Fruit fly (Drosophila melanogaster) whole organism, embryonic: Measurements from ENCODE around the gene flw.
A peak's percentile ranks its signal among the peaks of the same experiment; 100 is the strongest.

Experiments
- Aef1 ChIP-seq: fragments of 200-800 bp; sonication (Bioruptor generic); IDR thresholded peaks from 3 replicates; pipeline ENCODE4 v1.3.6; 2022; ENCODE audit warnings: missing biosample characterization, missing genetic modification characterization
- C15 ChIP-seq: fragments of 200-800 bp; sonication (Bioruptor generic); IDR thresholded peaks from 3 replicates; pipeline ENCODE4 v1.3.6; 2022; ENCODE audit warnings: missing biosample characterization, missing genetic modification characterization
- CG10431 ChIP-seq: fragments of 200-800 bp; sonication (Bioruptor generic); optimal IDR thresholded peaks from 3 replicates; lab custom pipeline; 2018; ENCODE audit warnings: missing biosample characterization, mild to moderate bottlenecking, missing genetic modification characterization
- CG10654 ChIP-seq: fragments of 200-800 bp; sonication (Bioruptor generic); optimal IDR thresholded peaks from 2 replicates; lab custom pipeline; 2016; ENCODE audit warnings: missing biosample characterization, missing genetic modification characterization
- CG14860 ChIP-seq: fragments of 200-800 bp; sonication (Bioruptor generic); IDR thresholded peaks from 3 replicates; pipeline ENCODE4 v1.3.6; 2022; ENCODE audit warnings: missing biosample characterization, missing genetic modification characterization; ENCODE audit not compliant: partially characterized antibody
- CG15011 ChIP-seq: fragments of 200-800 bp; sonication (Bioruptor generic); optimal IDR thresholded peaks from 3 replicates; lab custom pipeline; 2018; ENCODE audit warnings: missing biosample characterization, mild to moderate bottlenecking, missing genetic modification characterization
- CG17186 ChIP-seq: fragments of 200-800 bp; sonication (Bioruptor generic); optimal IDR thresholded peaks from 3 replicates; lab custom pipeline; 2017; ENCODE audit warnings: missing biosample characterization, missing genetic modification reagents, missing genetic modification characterization
- CG2875 ChIP-seq: fragments of 200-800 bp; sonication (Bioruptor generic); optimal IDR thresholded peaks from 2 replicates; lab custom pipeline; 2017; ENCODE audit warnings: missing biosample characterization, mild to moderate bottlenecking, missing genetic modification characterization, missing genetic modification reagents
- CG31441 ChIP-seq: fragments of 200-800 bp; sonication (Bioruptor generic); IDR thresholded peaks from 2 replicates; pipeline ENCODE4 v1.3.6; 2022; ENCODE audit warnings: missing biosample characterization, missing genetic modification characterization
- CG3838 ChIP-seq: fragments of 200-800 bp; sonication (Bioruptor generic); optimal IDR thresholded peaks from 3 replicates; lab custom pipeline; 2016; ENCODE audit warnings: missing biosample characterization, missing genetic modification characterization
- CG4730 ChIP-seq: fragments of 200-800 bp; sonication (Bioruptor generic); IDR thresholded peaks from 2 replicates; pipeline ENCODE4 v1.3.6; 2022; ENCODE audit warnings: missing biosample characterization, missing genetic modification characterization
- CG7372 ChIP-seq: fragments of 200-800 bp; sonication (Bioruptor generic); IDR thresholded peaks from 2 replicates; pipeline ENCODE4 v1.3.6; 2022; ENCODE audit warnings: missing biosample characterization, missing genetic modification characterization
- CG7987 ChIP-seq: fragments of 200-800 bp; sonication (Bioruptor generic); optimal IDR thresholded peaks from 2 replicates; lab custom pipeline; 2018; ENCODE audit warnings: missing biosample characterization, mild to moderate bottlenecking, missing genetic modification characterization, moderate library complexity
- CG8944 ChIP-seq: fragments of 200-800 bp; sonication (Bioruptor generic); optimal IDR thresholded peaks from 3 replicates; lab custom pipeline; 2016; ENCODE audit warnings: missing biosample characterization, missing genetic modification characterization
- Chrac-16 ChIP-seq: fragments of 200-800 bp; sonication (Bioruptor generic); optimal IDR thresholded peaks from 3 replicates; lab custom pipeline; 2016; ENCODE audit warnings: missing biosample characterization, missing genetic modification characterization
- D ChIP-seq, 2 experiments: fragments of 200-800 bp in 1 of 2; fragments of >200 bp in 1 of 2; sonication (Bioruptor generic) in 1 of 2; optimal IDR thresholded peaks; 2 replicates in 1 of 2; 3 replicates in 1 of 2; lab custom pipeline; 2017; ENCODE audit warnings: mild to moderate bottlenecking in 1 of 2, missing biosample characterization in 1 of 2, missing genetic modification characterization in 1 of 2, missing genetic modification reagents in 1 of 2
- ERR ChIP-seq: fragments of 200-800 bp; sonication (Bioruptor generic); optimal IDR thresholded peaks from 2 replicates; lab custom pipeline; 2016; ENCODE audit warnings: missing biosample characterization, missing genetic modification characterization
- HHEX ChIP-seq: fragments of 200-800 bp; sonication (Bioruptor generic); optimal IDR thresholded peaks from 3 replicates; lab custom pipeline; 2017; ENCODE audit warnings: missing biosample characterization, mild to moderate bottlenecking, missing genetic modification characterization, missing genetic modification reagents
- Lim3 ChIP-seq: fragments of 200-800 bp; sonication (Bioruptor generic); IDR thresholded peaks from 2 replicates; pipeline ENCODE4 v1.3.6; 2022; ENCODE audit warnings: missing biosample characterization, missing genetic modification characterization
- Med ChIP-seq: fragments of 200-800 bp; sonication (Bioruptor generic); peaks from one replicate; lab custom pipeline; 2016; ENCODE audit warnings: missing biosample characterization, missing genetic modification characterization, mild to moderate bottlenecking, inconsistent platforms, moderate library complexity
- Myb ChIP-seq: fragments of 200-800 bp; sonication (Bioruptor generic); optimal IDR thresholded peaks from 2 replicates; lab custom pipeline; 2016; ENCODE audit warnings: missing biosample characterization, missing genetic modification characterization
- Nf-YB ChIP-seq: fragments of 200-800 bp; sonication (Bioruptor generic); optimal IDR thresholded peaks from 3 replicates; lab custom pipeline; 2019; ENCODE audit warnings: missing biosample characterization, mild to moderate bottlenecking, missing genetic modification characterization, moderate library complexity
- Pdp1 ChIP-seq, 2 experiments: fragments of 200-800 bp; sonication (Bioruptor generic); optimal IDR thresholded peaks; 3 replicates each; lab custom pipeline; 2016; ENCODE audit warnings: missing biosample characterization in 2 of 2, missing genetic modification characterization in 2 of 2, mild to moderate bottlenecking in 1 of 2, moderate library complexity in 1 of 2
- Ravus ChIP-seq: fragments of 200-800 bp; sonication (Bioruptor generic); IDR thresholded peaks from 2 replicates; pipeline ENCODE4 v1.3.6; 2022; ENCODE audit warnings: missing biosample characterization, missing genetic modification characterization
- Scr ChIP-seq: fragments of 200-800 bp; sonication (Bioruptor generic); IDR thresholded peaks from 2 replicates; pipeline ENCODE4 v1.3.6; 2022; ENCODE audit warnings: missing biosample characterization, missing genetic modification characterization; ENCODE audit not compliant: partially characterized antibody
- Ssrp ChIP-seq: fragments of 200-800 bp; sonication (Bioruptor generic); optimal IDR thresholded peaks from 2 replicates; lab custom pipeline; 2018; ENCODE audit warnings: missing biosample characterization, mild to moderate bottlenecking, missing genetic modification characterization, moderate library complexity
- ap ChIP-seq: fragments of 200-800 bp; sonication (Bioruptor generic); IDR thresholded peaks from 2 replicates; pipeline ENCODE4 v1.3.6; 2022; ENCODE audit warnings: missing biosample characterization, missing genetic modification characterization
- ase ChIP-seq: fragments of 200-800 bp; sonication (Bioruptor generic); IDR thresholded peaks from 3 replicates; pipeline ENCODE4 v1.3.6; 2022; ENCODE audit warnings: missing biosample characterization, missing genetic modification characterization
- az2 ChIP-seq: fragments of 200-800 bp; sonication (Bioruptor generic); optimal IDR thresholded peaks from 3 replicates; lab custom pipeline; 2016; ENCODE audit warnings: missing biosample characterization, missing genetic modification characterization
- disco-r ChIP-seq: fragments of 200-800 bp; sonication (Bioruptor generic); optimal IDR thresholded peaks from 2 replicates; lab custom pipeline; 2016; ENCODE audit warnings: missing biosample characterization, missing genetic modification characterization
- exex ChIP-seq: fragments of 200-800 bp; sonication (Bioruptor generic); optimal IDR thresholded peaks from 4 replicates; lab custom pipeline; 2018; ENCODE audit warnings: missing biosample characterization, mild to moderate bottlenecking, missing genetic modification characterization, moderate library complexity
- fd102C ChIP-seq: fragments of 200-800 bp; sonication (Bioruptor generic); optimal IDR thresholded peaks from 2 replicates; lab custom pipeline; 2018; ENCODE audit warnings: missing biosample characterization, mild to moderate bottlenecking, missing genetic modification characterization, moderate library complexity
- ftz-f1 ChIP-seq: fragments of 200-800 bp; sonication (Bioruptor generic); optimal IDR thresholded peaks from 2 replicates; lab custom pipeline; 2016; ENCODE audit warnings: missing biosample characterization, missing genetic modification characterization
- grn ChIP-seq: fragments of 200-800 bp; sonication (Bioruptor generic); optimal IDR thresholded peaks from 3 replicates; lab custom pipeline; 2017; ENCODE audit warnings: missing biosample characterization, missing genetic modification characterization
- gsb-n ChIP-seq: fragments of 200-800 bp; sonication (Bioruptor generic); optimal IDR thresholded peaks from 3 replicates; lab custom pipeline; 2018; ENCODE audit warnings: missing biosample characterization, mild to moderate bottlenecking, missing genetic modification characterization
- hb ChIP-seq: fragments of 200-800 bp; sonication (Bioruptor generic); IDR thresholded peaks from 3 replicates; pipeline ENCODE4 v1.3.6; 2022; ENCODE audit warnings: missing biosample characterization, missing genetic modification characterization; ENCODE audit not compliant: partially characterized antibody
- kay ChIP-seq: fragments of 200-800 bp; sonication (Bioruptor generic); optimal IDR thresholded peaks from 2 replicates; lab custom pipeline; 2016; ENCODE audit warnings: missing biosample characterization, missing genetic modification characterization
- lab ChIP-seq: fragments of 200-800 bp; sonication (Bioruptor generic); optimal IDR thresholded peaks from 3 replicates; lab custom pipeline; 2017; ENCODE audit warnings: missing biosample characterization, missing genetic modification characterization, mild to moderate bottlenecking, moderate library complexity, missing genetic modification reagents
- mirr ChIP-seq: fragments of 200-800 bp; sonication (Bioruptor generic); optimal IDR thresholded peaks from 3 replicates; lab custom pipeline; 2018; ENCODE audit warnings: missing biosample characterization, mild to moderate bottlenecking, missing genetic modification characterization
- repo ChIP-seq: fragments of 200-800 bp; sonication (Bioruptor generic); optimal IDR thresholded peaks from 2 replicates; lab custom pipeline; 2016; ENCODE audit warnings: missing biosample characterization, missing genetic modification characterization
- sug ChIP-seq: fragments of 200-800 bp; optimal IDR thresholded peaks from 2 replicates; lab custom pipeline; 2019; ENCODE audit warnings: missing biosample characterization, mild to moderate bottlenecking, missing genetic modification characterization, moderate library complexity

The flw gene

dm6 chrX:10370201-10371038, 15.3 kb upstream of the flw start (continued):
- TF ChIP-seq disco-r (GFP tag; lab: Kevin White, UChicago) = no peak
- TF ChIP-seq D (optimal IDR thresholded peaks at IDR 0.05; lab: Kevin White, UChicago) = no peak
- TF ChIP-seq D (GFP tag; optimal IDR thresholded peaks at IDR 0.05; lab: Kevin White, UChicago) = no peak
- no peak for TF ChIP-seq CG8944
- peak in 1 of 2 experiments; percentile 10 for TF ChIP-seq Pdp1 (GFP tag; optimal IDR thresholded peaks at IDR 0.05; lab: Kevin White, UChicago)
- TF ChIP-seq mirr (GFP tag; lab: Kevin White, UChicago) = peak; percentile 39
- peak; percentile 76 for TF ChIP-seq sug
- TF ChIP-seq CG7372 = no peak
- TF ChIP-seq Aef1 = no peak
- no peak for TF ChIP-seq Scr (GFP tag; lab: Robert Waterston, UW)
- no peak for TF ChIP-seq Ssrp (tag; lab: Kevin White, UChicago)
- no peak for TF ChIP-seq az2 (GFP tag; lab: Kevin White, UChicago)
- peak; percentile 99 for TF ChIP-seq grn (GFP tag; lab: Kevin White, UChicago)
- TF ChIP-seq CG14860 (GFP tag; lab: Robert Waterston, UW) = no peak
- TF ChIP-seq hb (GFP tag; lab: Robert Waterston, UW) = no peak
- peak; percentile 5; the same call in 1 of the 2 replicates for TF ChIP-seq ap
- no peak for TF ChIP-seq CG31441 (GFP tag; lab: Robert Waterston, UW)
- no peak for TF ChIP-seq CG3838 (GFP tag; lab: Kevin White, UChicago)
- TF ChIP-seq Ravus (GFP tag; lab: Robert Waterston, UW) = no peak
- no peak for TF ChIP-seq CG10431 (GFP tag; lab: Kevin White, UChicago)
- peak; percentile 3 for TF ChIP-seq HHEX (GFP tag; lab: Kevin White, UChicago)
- peak; percentile 13 for TF ChIP-seq gsb-n (tag; lab: Kevin White, UChicago)
- TF ChIP-seq CG17186 (GFP tag; lab: Kevin White, UChicago) = no peak
- TF ChIP-seq fd102C (GFP tag; lab: Kevin White, UChicago) = no peak
- TF ChIP-seq ftz-f1 (GFP tag; lab: Kevin White, UChicago) = no peak
- peak; percentile 63 for TF ChIP-seq Nf-YB (GFP tag; lab: Kevin White, UChicago)
- no peak for TF ChIP-seq CG15011 (GFP tag; lab: Kevin White, UChicago)
- TF ChIP-seq exex (tag; lab: Kevin White, UChicago) = peak; percentile 67
- no peak for TF ChIP-seq Chrac-16
- TF ChIP-seq CG7987 (GFP tag; lab: Kevin White, UChicago) = peak; percentile 38
- no peak for TF ChIP-seq Lim3 (GFP tag; lab: Robert Waterston, UW)
- TF ChIP-seq kay (GFP tag; lab: Kevin White, UChicago) = no peak
- no peak for TF ChIP-seq ase (GFP tag; lab: Robert Waterston, UW)
- TF ChIP-seq C15 (GFP tag; lab: Robert Waterston, UW) = no peak
- TF ChIP-seq CG10654 (GFP tag; lab: Kevin White, UChicago) = no peak
- TF ChIP-seq Med (GFP tag; lab: Kevin White, UChicago) = peak; percentile 53
- no peak for TF ChIP-seq CG2875 (GFP tag; lab: Kevin White, UChicago)
- TF ChIP-seq repo = no peak
- TF ChIP-seq CG4730 (GFP tag; lab: Robert Waterston, UW) = no peak
- TF ChIP-seq ERR = no peak
- no peak for TF ChIP-seq Myb (GFP tag; lab: Kevin White, UChicago)
- peak; percentile 36 for TF ChIP-seq lab (GFP tag; lab: Kevin White, UChicago)
